Worm (Caenorhabditis elegans) whole organism, midembryonic: Measurements from ENCODE around the gene B0507.2.

ENCODE experiments used
- T22C8.4 ChIP-seq: fragments of 200-800 bp; sonication (Bioruptor generic); IDR thresholded peaks from 2 replicates; pipeline ENCODE4 v1.3.6; 2022; ENCODE audit warnings: missing genetic modification characterization, missing compliant biosample characterization
- cog-1 ChIP-seq: sonication (generic microtip); optimal IDR thresholded peaks from 2 replicates; lab custom pipeline; 2016; ENCODE audit warnings: missing genetic modification characterization, missing compliant biosample characterization
- flt-1 ChIP-seq: fragments of 200-800 bp; sonication (Bioruptor generic); IDR thresholded peaks from 2 replicates; pipeline ENCODE4 v1.3.6; 2022; ENCODE audit warnings: missing genetic modification characterization, missing compliant biosample characterization
- klf-2 ChIP-seq: fragments of 200-800 bp; sonication (Bioruptor generic); conservative IDR thresholded peaks from 2 replicates; pipeline ENCODE4 v1.3.6; 2022; ENCODE audit warnings: missing genetic modification reagents, missing genetic modification characterization, missing compliant biosample characterization
- med-1 ChIP-seq: sonication (generic microtip); optimal IDR thresholded peaks from 2 replicates; lab custom pipeline; 2017; ENCODE audit warnings: missing genetic modification characterization, mild to moderate bottlenecking, missing compliant biosample characterization, antibody characterized with exemption, missing genetic modification reagents; ENCODE audit not compliant: insufficient read depth
- ref-1 ChIP-seq: fragments of 200-800 bp; sonication (Bioruptor generic); conservative IDR thresholded peaks from 2 replicates; pipeline ENCODE4 v1.3.6; 2022; ENCODE audit warnings: missing genetic modification reagents, missing genetic modification characterization, missing compliant biosample characterization
- tab-1 ChIP-seq: fragments of 200-800 bp; sonication (Bioruptor generic); IDR thresholded peaks from 2 replicates; pipeline ENCODE4 v1.3.6; 2022; ENCODE audit warnings: missing genetic modification characterization, missing compliant biosample characterization
- ztf-23 ChIP-seq: fragments of 200-800 bp; sonication (Bioruptor generic); IDR thresholded peaks from 2 replicates; pipeline ENCODE4 v1.3.6; 2022; ENCODE audit warnings: missing genetic modification reagents, missing genetic modification characterization, missing compliant biosample characterization
- ztf-29 ChIP-seq: fragments of 200-800 bp; sonication (Bioruptor generic); IDR thresholded peaks from 2 replicates; pipeline ENCODE4 v1.3.6; 2022; ENCODE audit warnings: missing genetic modification reagents, missing genetic modification characterization, missing compliant biosample characterization

B0507.2 gene

ce11 chrV:8758618-8759017, 15.5 kb upstream of the B0507.2 start, which contains the start of gene B0507.7:
Gene B0507.7, minus strand, starts transcription at chrV:8758718.
- TF ChIP-seq klf-2 = no peak
- no peak for TF ChIP-seq cog-1
- TF ChIP-seq ztf-23 (GFP tag; lab: Robert Waterston, UW) = no peak
- no peak for TF ChIP-seq T22C8.4 (GFP tag; lab: Robert Waterston, UW)
- TF ChIP-seq med-1 (GFP tag; lab: Kevin White, UChicago) = no peak
- no peak for TF ChIP-seq tab-1 (GFP tag; lab: Robert Waterston, UW)
- no peak for TF ChIP-seq flt-1

ce11 chrV:8760416-8760815, 13.7 kb upstream of the B0507.2 start, which contains the start of gene ddn-1:
Gene ddn-1, minus strand, starts transcription at chrV:8760516.
- TF ChIP-seq cog-1 (no peak), ztf-23 (GFP tag; lab: Robert Waterston, UW) (no peak), tab-1 (GFP tag; lab: Robert Waterston, UW) (no peak), ztf-29 (no peak), klf-2 (no peak), T22C8.4 (GFP tag; lab: Robert Waterston, UW) (no peak), ref-1 (GFP tag; lab: Robert Waterston, UW) (no peak), flt-1 (no peak), med-1 (GFP tag; lab: Kevin White, UChicago) (no peak)

- TF ChIP-seq flt-1 (no peak), tab-1 (GFP tag; lab: Robert Waterston, UW) (no peak), ztf-29 (no peak), ztf-23 (GFP tag; lab: Robert Waterston, UW) (no peak), T22C8.4 (GFP tag; lab: Robert Waterston, UW) (no peak), cog-1 (no peak), med-1 (GFP tag; lab: Kevin White, UChicago) (no peak), klf-2 (no peak), ref-1 (GFP tag; lab: Robert Waterston, UW) (no peak)
These were observed 11.3 kb upstream of the B0507.2 start, which contains the start of gene B0507.8 for ce11 chrV:8762861-8763260. Gene B0507.8, minus strand, starts transcription at chrV:8762961.

ce11 chrV:8765938-8766337, 8.2 kb upstream of the B0507.2 start, which contains the start of gene B0507.9:
Gene B0507.9, minus strand, starts transcription at chrV:8766038.
- no peak for TF ChIP-seq T22C8.4 (GFP tag; lab: Robert Waterston, UW)
- TF ChIP-seq ztf-23 (GFP tag; lab: Robert Waterston, UW) = no peak
- no peak for TF ChIP-seq flt-1
- no peak for TF ChIP-seq tab-1 (GFP tag; lab: Robert Waterston, UW)
- TF ChIP-seq cog-1 = no peak
- TF ChIP-seq med-1 (GFP tag; lab: Kevin White, UChicago) = no peak
- TF ChIP-seq ztf-29 = no peak
- TF ChIP-seq ref-1 (GFP tag; lab: Robert Waterston, UW) = no peak
- no peak for TF ChIP-seq klf-2

ce11 chrV:8767041-8767440, 7.1 kb upstream of the B0507.2 start:
- TF ChIP-seq klf-2 (no peak), med-1 (GFP tag; lab: Kevin White, UChicago) (no peak), ztf-29 (no peak), tab-1 (GFP tag; lab: Robert Waterston, UW) (no peak), ztf-23 (GFP tag; lab: Robert Waterston, UW) (no peak), cog-1 (no peak), flt-1 (no peak), ref-1 (GFP tag; lab: Robert Waterston, UW) (no peak), T22C8.4 (GFP tag; lab: Robert Waterston, UW) (no peak)

ce11 chrV:8767493-8767892, 6.6 kb upstream of the B0507.2 start:
- no peak for TF ChIP-seq tab-1 (GFP tag; lab: Robert Waterston, UW)
- TF ChIP-seq ztf-23 (GFP tag; lab: Robert Waterston, UW) = no peak

ce11 chrV:8768481-8768959, 5.6 kb upstream of the B0507.2 start, which contains the start of gene B0507.3:
Gene B0507.3, plus strand, starts transcription at chrV:8768909.
- no peak for TF ChIP-seq cog-1
- no peak for TF ChIP-seq ztf-23 (GFP tag; lab: Robert Waterston, UW)
- TF ChIP-seq ref-1 (GFP tag; lab: Robert Waterston, UW) = no peak
- TF ChIP-seq tab-1 (GFP tag; lab: Robert Waterston, UW) = no peak
- TF ChIP-seq klf-2 = no peak
- no peak for TF ChIP-seq T22C8.4 (GFP tag; lab: Robert Waterston, UW)
- TF ChIP-seq ztf-29 = no peak
- TF ChIP-seq flt-1 = no peak
- TF ChIP-seq med-1 (GFP tag; lab: Kevin White, UChicago) = no peak

- TF ChIP-seq ref-1 (GFP tag; lab: Robert Waterston, UW) = no peak
- TF ChIP-seq ztf-29 = no peak
- no peak for TF ChIP-seq tab-1 (GFP tag; lab: Robert Waterston, UW)
- no peak for TF ChIP-seq med-1 (GFP tag; lab: Kevin White, UChicago)
- TF ChIP-seq flt-1 = no peak
- no peak for TF ChIP-seq T22C8.4 (GFP tag; lab: Robert Waterston, UW)
- no peak for TF ChIP-seq klf-2
- no peak for TF ChIP-seq cog-1
- no peak for TF ChIP-seq ztf-23 (GFP tag; lab: Robert Waterston, UW)
These were observed 5.0 kb upstream of the B0507.2 start for ce11 chrV:8769154-8769553.

ce11 chrV:8771599-8771998, 2.5 kb upstream of the B0507.2 start, which contains the start of gene srx-115:
Gene srx-115, plus strand, starts transcription at chrV:8771899.
- no peak for TF ChIP-seq ztf-23 (GFP tag; lab: Robert Waterston, UW)
- TF ChIP-seq tab-1 (GFP tag; lab: Robert Waterston, UW) = no peak
- TF ChIP-seq ztf-29 = no peak
- no peak for TF ChIP-seq flt-1
- TF ChIP-seq klf-2 = no peak
- no peak for TF ChIP-seq ref-1 (GFP tag; lab: Robert Waterston, UW)

ce11 chrV:8776270-8776669, 2.1 kb downstream of the B0507.2 start, which contains the start of gene B0507.1:
Gene B0507.1, plus strand, starts transcription at chrV:8776570.
- TF ChIP-seq T22C8.4 (GFP tag; lab: Robert Waterston, UW) = no peak
- TF ChIP-seq cog-1 = no peak
- TF ChIP-seq tab-1 (GFP tag; lab: Robert Waterston, UW) = no peak
- no peak for TF ChIP-seq med-1 (GFP tag; lab: Kevin White, UChicago)
- no peak for TF ChIP-seq klf-2
